Fruit fly (Drosophila melanogaster): Measurements from ENCODE around the gene pelo.

The pelo gene

DNA sequence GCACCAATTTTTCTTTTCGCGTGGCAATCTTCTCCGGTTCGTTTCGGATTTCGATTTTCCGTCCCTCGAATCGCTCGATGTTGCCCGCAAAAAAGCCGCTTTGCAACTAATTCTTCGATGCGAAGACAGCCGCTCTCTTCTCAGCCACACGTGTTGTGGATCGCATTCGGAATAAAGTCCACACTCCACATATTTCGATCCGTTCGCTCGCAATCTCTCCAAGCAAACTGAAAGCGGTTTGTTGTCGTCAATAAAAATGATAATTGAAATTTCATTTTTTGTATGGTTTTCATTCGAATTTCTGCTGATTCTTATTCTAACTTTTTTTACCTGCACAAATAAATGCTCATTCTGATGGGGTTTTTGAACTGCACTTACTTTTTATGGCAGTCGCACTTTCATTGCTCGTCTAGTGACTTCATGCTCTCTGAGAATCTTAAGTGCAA lies 5.3 kb downstream of the pelo start, which contains the start of gene CG31710:
Gene CG31710, minus strand, starts transcription at position 83 of the 446 bp plus-strand sequence.
- no peak for TF ChIP-seq corto (GFP tag; optimal IDR thresholded peaks at IDR 0.05)
- peak; percentile 15 for TF ChIP-seq CG6765 (GFP tag; optimal IDR thresholded peaks at IDR 0.05)
- TF ChIP-seq CG6854 (GFP tag; optimal IDR thresholded peaks at IDR 0.05), result peak; percentile 16
- peak; percentile 27; the same call in 1 of the 3 replicates for TF ChIP-seq ci (GFP tag; IDR thresholded peaks at IDR 0.05)
- TF ChIP-seq ind (GFP tag; optimal IDR thresholded peaks at IDR 0.05), result no peak
- no peak for TF ChIP-seq CG4282 (GFP tag; optimal IDR thresholded peaks at IDR 0.05)
- no peak for TF ChIP-seq hbn (GFP tag; IDR thresholded peaks at IDR 0.05; ENCODE audit: partially characterized antibody)
- TF ChIP-seq Sin3A (optimal IDR thresholded peaks at IDR 0.05), result no peak
- no peak for TF ChIP-seq gt (GFP tag; IDR thresholded peaks at IDR 0.05)
- no peak for TF ChIP-seq CrebB (tag; optimal IDR thresholded peaks at IDR 0.05)
- no peak for TF ChIP-seq NC2α (GFP tag; optimal IDR thresholded peaks at IDR 0.05)
- TF ChIP-seq CG9817 (tag; optimal IDR thresholded peaks at IDR 0.05), result no peak
- no peak for TF ChIP-seq Opbp (GFP tag; IDR thresholded peaks at IDR 0.05; ENCODE audit: partially characterized antibody)
- no peak for TF ChIP-seq trem (tag; optimal IDR thresholded peaks at IDR 0.05)
- peak; percentile 78; the same call in 1 of the 3 replicates for TF ChIP-seq CG34422 (GFP tag; IDR thresholded peaks at IDR 0.05)
- peak; percentile 34; the same call in 1 of the 2 replicates for TF ChIP-seq amos (GFP tag; IDR thresholded peaks at IDR 0.05; ENCODE audit: partially characterized antibody)
- TF ChIP-seq CG30431 (GFP tag; optimal IDR thresholded peaks at IDR 0.05), result no peak
- no peak for TF ChIP-seq ato (GFP tag; IDR thresholded peaks at IDR 0.05; ENCODE audit: partially characterized antibody)
- TF ChIP-seq CG2875 (GFP tag; optimal IDR thresholded peaks at IDR 0.05), result no peak
- TF ChIP-seq CG8944 (GFP tag; optimal IDR thresholded peaks at IDR 0.05), result no peak
- no peak for TF ChIP-seq CG6813 (GFP tag; optimal IDR thresholded peaks at IDR 0.05)
- TF ChIP-seq CG7556 (GFP tag; optimal IDR thresholded peaks at IDR 0.05), result no peak
- TF ChIP-seq Trl (optimal IDR thresholded peaks at IDR 0.05), result peak; percentile 39 to 59
- peak; percentile 5 for TF ChIP-seq Trl (GFP tag; optimal IDR thresholded peaks at IDR 0.05)
- TF ChIP-seq CG10321 (GFP tag; IDR thresholded peaks at IDR 0.05), result no peak
- no peak for TF ChIP-seq CG4730 (GFP tag; IDR thresholded peaks at IDR 0.05)
- no peak for TF ChIP-seq Stat92E (GFP tag; optimal IDR thresholded peaks at IDR 0.05)
- TF ChIP-seq cwo (GFP tag; optimal IDR thresholded peaks at IDR 0.05), result peak; percentile 96
- TF ChIP-seq Scr (GFP tag; IDR thresholded peaks at IDR 0.05; ENCODE audit: partially characterized antibody), result no peak
- no peak for TF ChIP-seq CG3995 (GFP tag; optimal IDR thresholded peaks at IDR 0.05)
- TF ChIP-seq bsh (GFP tag; optimal IDR thresholded peaks at IDR 0.05), result peak in 1 of 2 experiments; percentile 45
- TF ChIP-seq CG8924 (tag; optimal IDR thresholded peaks at IDR 0.05), result no peak
- no peak for TF ChIP-seq gro (GFP tag; optimal IDR thresholded peaks at IDR 0.05)
- TF ChIP-seq CG3838 (GFP tag; optimal IDR thresholded peaks at IDR 0.05), result no peak
- TF ChIP-seq Mrtf (GFP tag; IDR thresholded peaks at IDR 0.05), result no peak
- TF ChIP-seq sd (tag; optimal IDR thresholded peaks at IDR 0.05), result peak; percentile 42
- peak; percentile 59; the same call in 1 of the 2 replicates for TF ChIP-seq CG42726 (GFP tag; IDR thresholded peaks at IDR 0.05; ENCODE audit: partially characterized antibody)
- no peak for TF ChIP-seq slbo (GFP tag; IDR thresholded peaks at IDR 0.05)
- TF ChIP-seq eve (GFP tag; optimal IDR thresholded peaks at IDR 0.05), result peak in 1 of 2 experiments; percentile 43
- TF ChIP-seq luna (GFP tag; optimal IDR thresholded peaks at IDR 0.05), result no peak
- peak; percentile 37 for TF ChIP-seq wek (GFP tag; optimal IDR thresholded peaks at IDR 0.05)
- TF ChIP-seq dm (GFP tag; optimal IDR thresholded peaks at IDR 0.05), result peak; percentile 8
- TF ChIP-seq HLHmδ (GFP tag; optimal IDR thresholded peaks at IDR 0.05), result peak; percentile 78
- TF ChIP-seq Meics (GFP tag; optimal IDR thresholded peaks at IDR 0.05), result no peak
- no peak for TF ChIP-seq tap (tag; optimal IDR thresholded peaks at IDR 0.05)
- peak; percentile 23 for TF ChIP-seq CG5180 (GFP tag; optimal IDR thresholded peaks at IDR 0.05)
- TF ChIP-seq CG11456 (GFP tag; IDR thresholded peaks at IDR 0.05), result no peak
- TF ChIP-seq CG12071 (GFP tag; optimal IDR thresholded peaks at IDR 0.05), result no peak
- TF ChIP-seq CG7357 (GFP tag; IDR thresholded peaks at IDR 0.05), result no peak
- peak; percentile 47; the same call in 1 of the 2 replicates for TF ChIP-seq Bgb (GFP tag; IDR thresholded peaks at IDR 0.05; ENCODE audit: partially characterized antibody)
